Worm (Caenorhabditis elegans): ENCODE data around the gene C27B7.5.

DNA sequence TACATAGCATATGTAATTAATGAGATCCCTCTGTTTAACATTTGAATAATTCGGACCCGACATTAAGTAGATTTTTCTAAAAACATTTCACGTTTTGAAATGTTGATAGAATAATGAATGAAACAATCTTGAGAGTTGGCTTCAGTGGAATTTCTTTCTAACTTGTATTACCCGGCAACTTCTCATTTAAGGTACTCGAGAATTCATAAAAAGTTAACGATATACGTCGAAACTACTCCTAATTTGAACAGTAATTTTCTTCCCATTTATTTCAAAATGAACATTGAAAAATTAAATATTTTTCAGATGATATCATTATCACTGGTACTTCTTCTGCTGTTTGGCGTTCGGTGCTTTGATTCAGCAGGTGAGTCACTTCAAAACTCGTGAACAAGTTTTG lies 5.3 kb downstream of the C27B7.5 start, which contains the start of gene C27B7.7:
- TF ChIP-seq F13H6.1 (tag; optimal IDR thresholded peaks at IDR 0.05) (no peak), pha-4 (tag; optimal IDR thresholded peaks at IDR 0.05) (no peak), che-1 (tag; optimal IDR thresholded peaks at IDR 0.05) (no peak), nfya-1 (tag; optimal IDR thresholded peaks at IDR 0.05) (no peak), ttx-3 (tag; optimal IDR thresholded peaks at IDR 0.05) (no peak), ama-1 (optimal IDR thresholded peaks at IDR 0.05) (no peak), fkh-10 (GFP tag; optimal IDR thresholded peaks at IDR 0.05) (no peak), hlh-30 (tag; optimal IDR thresholded peaks at IDR 0.05; ENCODE audit: insufficient read depth) (no peak), unc-3 (GFP tag; conservative IDR thresholded peaks at IDR 0.05) (no peak), unc-3 (tag; optimal IDR thresholded peaks at IDR 0.05) (no peak), lin-11 (tag; optimal IDR thresholded peaks at IDR 0.05) (no peak), rnt-1 (tag; optimal IDR thresholded peaks at IDR 0.05) (no peak), fax-1 (tag; optimal IDR thresholded peaks at IDR 0.05) (no peak)
